Fruit fly (Drosophila melanogaster) Kc167 (cell line): ENCODE results near the gene CG13700.

Experiments
- Myc ChIP-seq: fragments of >200 bp; optimal IDR thresholded peaks from 2 replicates; lab custom pipeline; 2017; ENCODE audit warnings: missing external identifiers
- Sin3A ChIP-seq: fragments of >200 bp; optimal IDR thresholded peaks from 2 replicates; lab custom pipeline; 2018; ENCODE audit warnings: missing external identifiers
- h ChIP-seq: fragments of >200 bp; optimal IDR thresholded peaks from 3 replicates; lab custom pipeline; 2018; ENCODE audit warnings: missing external identifiers
- ttk ChIP-seq: sonication (Bioruptor generic); optimal IDR thresholded peaks from 2 replicates; lab custom pipeline; 2017; ENCODE audit warnings: missing external identifiers

DNA sequence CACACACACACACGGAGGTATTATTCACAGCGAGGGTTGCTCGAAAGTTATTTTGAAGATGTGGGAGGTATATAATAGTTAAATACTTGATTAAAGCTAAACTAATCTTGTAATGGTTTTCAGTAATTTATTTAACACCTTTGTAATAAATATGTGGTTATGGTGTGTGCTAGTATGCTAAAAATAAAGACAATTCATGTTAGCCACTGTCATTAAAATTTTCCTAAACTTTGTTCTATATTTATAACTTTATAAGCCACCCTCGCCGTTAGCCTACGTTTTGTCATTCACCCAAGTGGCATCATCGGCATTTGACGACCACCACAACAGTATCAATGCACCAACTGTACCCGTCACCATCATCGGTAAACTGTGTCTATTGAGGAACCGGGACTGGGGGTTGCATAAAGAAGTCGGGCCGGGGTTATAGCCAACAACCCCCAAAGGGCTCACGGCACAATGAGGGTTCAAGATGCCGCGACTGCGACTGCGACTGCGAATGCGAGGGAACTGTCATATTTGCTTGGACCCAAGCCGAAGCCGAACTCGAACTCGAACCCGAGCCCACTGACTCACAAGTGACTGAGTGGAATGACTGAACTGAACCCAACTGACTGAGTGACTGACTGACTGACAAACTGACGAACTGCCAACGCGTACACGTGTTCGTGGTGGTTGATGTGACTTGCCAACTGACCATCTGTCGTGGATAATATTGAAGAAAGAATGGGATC, 28.6 kb downstream of the CG13700 start:
- no peak for TF ChIP-seq Sin3A (lab: Kevin White, UChicago)
- no peak for TF ChIP-seq h (lab: Kevin White, UChicago)
- no peak for TF ChIP-seq ttk (lab: Kevin White, UChicago)
- no peak for TF ChIP-seq Myc
